Fruit fly (Drosophila melanogaster) whole organism, pupa: Measurements from ENCODE around the gene TTLL4A.
A peak's percentile ranks its signal among the peaks of the same experiment; 100 is the strongest.

Experiments used
- CG10348 ChIP-seq: fragments of 200-800 bp; sonication (Bioruptor generic); IDR thresholded peaks from 2 replicates; pipeline ENCODE4 v1.3.6; 2022; ENCODE audit warnings: missing biosample characterization, missing genetic modification characterization
- CG12605 ChIP-seq: fragments of 200-800 bp; sonication (Bioruptor generic); IDR thresholded peaks from 2 replicates; pipeline ENCODE4 v1.3.6; 2022; ENCODE audit warnings: missing biosample characterization, missing genetic modification characterization
- CG13204 ChIP-seq: fragments of 200-800 bp; sonication (Bioruptor generic); optimal IDR thresholded peaks from 2 replicates; lab custom pipeline; 2018; ENCODE audit warnings: missing biosample characterization, mild to moderate bottlenecking, missing genetic modification characterization, moderate library complexity
- CG14655 ChIP-seq: fragments of 200-800 bp; sonication (Bioruptor generic); optimal IDR thresholded peaks from 3 replicates; lab custom pipeline; 2017; ENCODE audit warnings: mild to moderate bottlenecking, missing biosample characterization, missing genetic modification reagents, missing genetic modification characterization
- CG15710 ChIP-seq: fragments of 200-800 bp; sonication (Bioruptor generic); optimal IDR thresholded peaks from 2 replicates; lab custom pipeline; 2018; ENCODE audit warnings: missing biosample characterization, mild to moderate bottlenecking, missing genetic modification characterization, moderate library complexity
- CG17806 ChIP-seq: fragments of 200-800 bp; sonication (Bioruptor generic); optimal IDR thresholded peaks from 2 replicates; lab custom pipeline; 2018; ENCODE audit warnings: missing biosample characterization, mild to moderate bottlenecking, missing genetic modification characterization, moderate library complexity
- CG32121 ChIP-seq: fragments of 200-800 bp; sonication (Bioruptor generic); IDR thresholded peaks from 2 replicates; pipeline ENCODE4 v1.3.6; 2022; ENCODE audit warnings: missing biosample characterization, missing genetic modification characterization
- CG34367 ChIP-seq: fragments of 200-800 bp; sonication (Bioruptor generic); optimal IDR thresholded peaks from 2 replicates; lab custom pipeline; 2018; ENCODE audit warnings: missing biosample characterization, mild to moderate bottlenecking, missing genetic modification characterization
- CG4496 ChIP-seq: fragments of 200-800 bp; sonication (Bioruptor generic); IDR thresholded peaks from 3 replicates; pipeline ENCODE4 v1.3.6; 2022; ENCODE audit warnings: missing biosample characterization, missing genetic modification characterization
- CG8159 ChIP-seq: fragments of 200-800 bp; sonication (Bioruptor generic); optimal IDR thresholded peaks from 3 replicates; lab custom pipeline; 2018; ENCODE audit warnings: missing biosample characterization, mild to moderate bottlenecking, missing genetic modification characterization, moderate library complexity
- CG8301 ChIP-seq: fragments of 200-800 bp; sonication (Bioruptor generic); optimal IDR thresholded peaks from 2 replicates; lab custom pipeline; 2018; ENCODE audit warnings: missing biosample characterization, mild to moderate bottlenecking, missing genetic modification characterization
- CG9948 ChIP-seq: fragments of 200-800 bp; sonication (Bioruptor generic); optimal IDR thresholded peaks from 2 replicates; lab custom pipeline; 2018; ENCODE audit warnings: missing biosample characterization, mild to moderate bottlenecking, missing genetic modification characterization, moderate library complexity
- D1 ChIP-seq: fragments of 200-800 bp; sonication (Bioruptor generic); optimal IDR thresholded peaks from 2 replicates; lab custom pipeline; 2018; ENCODE audit warnings: missing biosample characterization, mild to moderate bottlenecking, missing genetic modification characterization, moderate library complexity
- EcR ChIP-seq: fragments of 200-800 bp; sonication (Bioruptor generic); optimal IDR thresholded peaks from 3 replicates; lab custom pipeline; 2019; ENCODE audit warnings: missing biosample characterization, missing genetic modification characterization, mild to moderate bottlenecking, moderate library complexity, missing genetic modification reagents
- Ets98B ChIP-seq: fragments of 200-800 bp; sonication (Bioruptor generic); IDR thresholded peaks from 2 replicates; pipeline ENCODE4 v1.3.6; 2022; ENCODE audit warnings: missing biosample characterization, missing genetic modification characterization
- Pif1A ChIP-seq: fragments of 200-800 bp; sonication (Bioruptor generic); optimal IDR thresholded peaks from 3 replicates; lab custom pipeline; 2016; ENCODE audit warnings: missing biosample characterization, missing genetic modification characterization
- Pif1B ChIP-seq: fragments of 200-800 bp; sonication (Bioruptor generic); optimal IDR thresholded peaks from 3 replicates; lab custom pipeline; 2016; ENCODE audit warnings: missing biosample characterization, missing genetic modification characterization
- Snoo ChIP-seq: fragments of 200-800 bp; sonication (Bioruptor generic); optimal IDR thresholded peaks from 3 replicates; lab custom pipeline; 2017; ENCODE audit warnings: missing biosample characterization, mild to moderate bottlenecking, missing genetic modification characterization, inconsistent platforms
- fd96Ca ChIP-seq: fragments of 200-800 bp; sonication (Bioruptor generic); IDR thresholded peaks from 3 replicates; pipeline ENCODE4 v1.3.6; 2022; ENCODE audit warnings: missing biosample characterization, missing genetic modification characterization
- gl ChIP-seq: fragments of 200-800 bp; sonication (Bioruptor generic); optimal IDR thresholded peaks from 2 replicates; lab custom pipeline; 2018; ENCODE audit warnings: missing biosample characterization, mild to moderate bottlenecking, missing genetic modification characterization
- rn ChIP-seq: fragments of 200-800 bp; sonication (Bioruptor generic); IDR thresholded peaks from 2 replicates; pipeline ENCODE4 v1.3.6; 2022; ENCODE audit warnings: missing biosample characterization, missing genetic modification characterization

TTLL4A gene

DNA sequence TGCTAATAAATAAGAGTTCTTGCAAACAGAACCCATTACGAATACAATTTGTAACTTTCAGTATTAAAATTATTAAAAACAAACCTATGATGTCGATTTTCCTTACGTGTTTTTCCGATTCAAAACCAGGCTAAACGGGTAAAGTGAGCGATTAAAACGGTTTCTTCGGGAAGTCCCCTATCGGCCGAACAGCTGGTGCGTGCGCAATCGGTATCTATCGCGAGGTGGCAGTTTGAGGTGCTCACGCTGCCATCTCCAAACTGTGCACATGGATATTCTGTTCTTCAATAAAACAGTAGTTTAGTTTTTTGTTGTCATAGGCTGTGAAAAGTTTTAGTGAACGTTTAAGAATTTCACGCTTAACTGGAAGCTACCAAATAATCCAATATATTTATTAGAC lies at the start of gene TTLL4A:
TTLL4A (plus strand) TSS at position 240 of the 400 bp plus-strand sequence.
- TF ChIP-seq Pif1A (no peak), CG8159 (no peak), CG13204 (GFP tag; lab: Kevin White, UChicago) (no peak), CG12605 (GFP tag; lab: Robert Waterston, UW) (no peak), CG8301 (tag; lab: Kevin White, UChicago) (no peak), Pif1B (GFP tag; lab: Kevin White, UChicago) (no peak), fd96Ca (GFP tag; lab: Robert Waterston, UW) (no peak), Snoo (no peak), gl (tag; lab: Kevin White, UChicago) (no peak)

DNA sequence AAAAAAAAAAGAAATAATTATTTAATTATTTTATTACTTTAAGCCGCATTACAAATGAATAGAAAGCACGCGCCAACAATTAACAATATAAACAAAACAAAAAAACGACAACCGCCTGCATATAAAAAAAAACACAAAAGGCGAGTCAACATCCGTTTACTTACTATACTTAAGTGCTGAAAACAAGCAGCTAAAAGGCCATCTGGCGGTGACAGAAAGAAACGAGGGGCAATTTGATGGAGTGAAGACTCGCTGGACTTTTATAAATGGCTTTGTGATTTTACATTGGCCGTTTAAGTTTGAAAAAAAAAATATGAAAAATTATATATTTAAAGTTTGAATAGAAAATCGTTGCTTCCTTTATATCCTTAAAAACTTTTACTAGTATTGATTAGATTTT lies 49.0 kb upstream of the TTLL4A start:
- TF ChIP-seq CG9948 (tag; lab: Kevin White, UChicago) (no peak), EcR (GFP tag; lab: Kevin White, UChicago) (no peak)

DNA sequence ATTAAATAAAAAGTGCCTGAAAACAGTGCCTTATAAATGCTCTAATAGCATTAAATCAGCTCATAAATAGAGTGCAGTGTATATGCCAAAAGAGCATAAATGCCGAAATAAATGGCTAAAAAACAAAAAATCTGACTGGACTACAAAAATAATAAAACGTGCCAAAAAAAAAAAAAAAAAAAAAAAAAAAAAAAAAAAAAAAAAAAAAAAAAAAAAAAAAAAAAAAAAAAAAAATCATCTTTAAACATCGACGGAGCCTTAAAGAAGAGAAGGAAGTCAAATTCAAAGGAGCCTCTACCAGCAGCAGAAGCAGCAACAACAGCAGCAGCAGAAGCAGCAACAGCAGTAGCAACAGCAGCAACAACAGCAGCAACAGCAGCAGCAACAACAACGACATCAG lies 41.4 kb upstream of the TTLL4A start:
- TF ChIP-seq CG32121: peak; percentile 78
- peak; percentile 54; the same call in 2 of the 3 replicates for TF ChIP-seq CG4496 (GFP tag; lab: Robert Waterston, UW)

DNA sequence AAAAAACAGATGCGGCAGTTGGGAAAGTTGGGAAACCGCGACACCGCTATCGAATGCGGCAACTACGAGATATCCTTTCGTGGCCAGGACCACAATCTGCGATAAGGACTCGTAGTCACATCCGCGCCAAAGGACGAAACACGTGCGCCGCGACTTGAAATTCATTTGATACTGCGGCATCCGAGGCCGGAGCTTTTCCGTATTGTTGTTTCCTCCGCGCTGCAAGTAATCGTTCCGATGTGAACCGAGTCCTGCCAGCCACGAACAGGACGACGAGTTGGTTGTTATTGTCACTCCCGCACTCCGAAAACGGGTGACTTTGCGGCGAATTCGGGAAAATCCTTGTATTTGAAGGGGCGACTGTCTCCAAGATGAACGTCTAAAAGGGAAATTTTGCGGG lies 25.2 kb upstream of the TTLL4A start, which contains the start of gene dpr2:
dpr2 (minus strand) TSS at position 175 of the 400 bp plus-strand sequence.
- TF ChIP-seq CG13204 (GFP tag; lab: Kevin White, UChicago) (no peak), D1 (tag; lab: Kevin White, UChicago) (no peak)

DNA sequence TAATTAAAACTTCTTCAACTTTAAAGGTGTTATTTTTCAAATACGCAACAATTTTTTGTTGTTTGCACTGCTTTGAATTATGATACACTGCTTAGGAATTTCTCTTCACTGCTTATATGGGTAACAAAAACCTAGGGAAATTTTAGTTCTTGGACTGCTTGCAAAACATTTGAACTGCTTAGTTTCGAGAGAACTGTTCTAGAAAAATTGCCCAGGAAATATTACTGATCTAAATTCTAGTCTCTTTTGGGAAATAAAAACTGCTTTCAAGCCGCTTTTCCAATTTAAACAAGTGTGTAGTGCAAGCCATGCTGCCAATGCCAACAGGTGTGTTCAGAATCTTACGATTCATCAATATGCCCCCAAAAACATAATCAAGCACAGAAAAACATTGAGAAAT lies 24.7 kb upstream of the TTLL4A start:
- TF ChIP-seq CG12605 (GFP tag; lab: Robert Waterston, UW) (peak; percentile 66), CG17806 (tag; lab: Kevin White, UChicago) (no peak)

DNA sequence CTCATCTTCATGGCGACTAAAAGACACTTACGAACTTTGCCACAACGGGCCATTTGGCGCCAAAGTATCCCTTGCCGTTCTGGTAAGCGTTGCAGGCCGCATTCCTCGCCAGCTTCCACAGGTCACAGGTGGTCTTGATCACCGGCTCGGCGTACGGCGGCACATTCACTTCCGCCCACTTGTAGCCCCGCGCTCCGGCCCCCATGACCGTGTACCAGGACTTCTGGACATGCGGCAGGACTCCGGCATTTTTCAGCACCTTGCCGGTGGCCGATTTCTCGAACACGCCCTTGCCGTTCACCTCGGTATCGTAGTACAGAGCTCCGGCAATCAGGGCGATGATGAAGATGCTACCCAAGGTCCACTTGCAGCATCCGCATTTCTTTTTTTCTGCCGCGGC lies 23.2 kb upstream of the TTLL4A start:
- TF ChIP-seq CG34367: no peak

DNA sequence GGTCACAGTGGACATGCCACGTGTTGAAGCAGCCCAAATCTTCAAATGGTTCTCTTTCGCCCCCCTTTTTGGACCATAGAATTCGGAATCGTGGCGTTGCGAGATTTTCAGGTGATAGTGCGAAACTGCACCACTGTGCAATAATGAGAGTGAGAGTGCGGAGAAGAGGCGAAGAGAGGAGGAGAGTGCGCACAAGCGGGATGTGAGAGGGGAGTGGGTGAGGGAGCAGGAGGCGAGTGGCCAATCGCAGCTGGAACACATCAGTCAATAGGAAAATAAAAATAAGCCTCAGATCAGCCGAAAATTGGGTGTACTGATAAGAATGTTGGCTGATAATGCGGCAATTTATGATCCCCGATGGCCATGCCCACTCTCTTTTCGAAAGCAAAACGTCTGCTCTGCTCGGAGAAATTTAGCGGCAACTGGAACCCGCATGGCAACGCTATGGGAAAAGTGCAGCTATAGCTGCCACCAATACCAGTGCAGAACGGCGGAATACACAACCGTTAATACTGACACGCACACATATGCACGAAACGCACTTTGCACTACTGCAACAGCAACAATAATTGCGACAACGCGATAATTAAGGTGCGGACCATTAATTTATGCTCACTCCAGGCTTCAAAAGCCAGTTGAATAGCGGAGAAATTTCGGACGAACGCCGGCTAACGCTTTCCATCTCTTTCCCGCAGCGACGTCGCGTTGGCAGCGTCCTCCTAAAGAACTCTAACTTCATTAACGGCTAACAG lies 21.8 kb upstream of the TTLL4A start:
- TF ChIP-seq EcR (GFP tag; lab: Kevin White, UChicago) (peak; percentile 52), fd96Ca (GFP tag; lab: Robert Waterston, UW) (0 out of 3 replicates have a peak, but pooled peaks have one; percentile 22), Ets98B (peak; percentile 61), CG34367 (no peak), gl (tag; lab: Kevin White, UChicago) (peak; percentile 79), D1 (tag; lab: Kevin White, UChicago) (no peak), rn (GFP tag; lab: Robert Waterston, UW) (no peak), CG17806 (tag; lab: Kevin White, UChicago) (no peak), Snoo (peak; percentile 7), CG10348 (GFP tag; lab: Robert Waterston, UW) (no peak), CG32121 (peak; percentile 38; the same call in 1 of the 2 replicates), CG14655 (no peak), CG15710 (peak; percentile 18), CG13204 (GFP tag; lab: Kevin White, UChicago) (no peak), Pif1A (no peak), CG4496 (GFP tag; lab: Robert Waterston, UW) (peak; percentile 58), Pif1B (GFP tag; lab: Kevin White, UChicago) (peak; percentile 28), CG8301 (tag; lab: Kevin White, UChicago) (peak; percentile 52), CG8159 (peak; percentile 33), CG9948 (tag; lab: Kevin White, UChicago) (no peak), CG12605 (GFP tag; lab: Robert Waterston, UW) (peak; percentile 38; the same call in 1 of the 2 replicates)

DNA sequence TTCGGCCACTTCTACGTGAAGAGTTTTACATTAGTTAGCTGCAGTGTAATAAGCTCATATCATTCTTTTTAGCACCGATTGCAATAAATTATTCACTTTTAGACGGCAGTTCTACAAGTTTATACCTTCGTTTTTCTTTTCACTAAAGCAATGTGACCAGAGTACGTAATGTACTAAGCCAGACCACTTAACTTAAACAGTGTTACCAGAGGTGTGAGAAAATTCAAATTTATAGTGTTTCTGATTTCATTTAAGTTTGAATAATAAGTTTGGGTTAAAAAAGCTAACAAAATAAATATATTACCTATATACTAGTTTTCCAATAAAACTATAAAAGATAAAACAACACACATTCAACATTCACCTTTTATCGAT lies 21.2 kb upstream of the TTLL4A start:
- TF ChIP-seq CG34367: no peak
- TF ChIP-seq rn (GFP tag; lab: Robert Waterston, UW): no peak
- TF ChIP-seq gl (tag; lab: Kevin White, UChicago): no peak
- TF ChIP-seq CG8159: no peak
- no peak for TF ChIP-seq CG32121
- TF ChIP-seq D1 (tag; lab: Kevin White, UChicago): no peak
- no peak for TF ChIP-seq CG13204 (GFP tag; lab: Kevin White, UChicago)
- no peak for TF ChIP-seq CG14655
- TF ChIP-seq Pif1A: no peak
- TF ChIP-seq CG10348 (GFP tag; lab: Robert Waterston, UW): no peak
- TF ChIP-seq Pif1B (GFP tag; lab: Kevin White, UChicago): no peak
- TF ChIP-seq fd96Ca (GFP tag; lab: Robert Waterston, UW): no peak
- TF ChIP-seq Snoo: no peak
- no peak for TF ChIP-seq CG9948 (tag; lab: Kevin White, UChicago)
